Worm (Caenorhabditis elegans): ENCODE data around the gene F59D12.5.

F59D12.5 gene

ce11 chrX:15647276-15647675 lies at the start of gene F59D12.5:
Gene F59D12.5 (minus strand): TSS chrX:15647369.
- no peak for TF ChIP-seq snpc-1.1 (tag; optimal IDR thresholded peaks at IDR 0.05; ENCODE audit: insufficient read depth)
- TF ChIP-seq attf-3 (GFP tag; conservative IDR thresholded peaks at IDR 0.05) = peak; percentile 86

- TF ChIP-seq dpff-1 (tag; optimal IDR thresholded peaks at IDR 0.05) = no peak
- no peak for TF ChIP-seq tbx-9 (tag; optimal IDR thresholded peaks at IDR 0.05; ENCODE audit: borderline replicate concordance)
- no peak for TF ChIP-seq aptf-3 (GFP tag; IDR thresholded peaks at IDR 0.05)
- no peak for TF ChIP-seq bed-1 (GFP tag; IDR thresholded peaks at IDR 0.05)
- no peak for TF ChIP-seq T26A5.8 (tag; optimal IDR thresholded peaks at IDR 0.05)
- no peak for TF ChIP-seq nhr-179 (tag; optimal IDR thresholded peaks at IDR 0.05)
- TF ChIP-seq F22D6.2 (tag; optimal IDR thresholded peaks at IDR 0.05) = no peak
- no peak for TF ChIP-seq mxl-1 (tag; optimal IDR thresholded peaks at IDR 0.05)
- no peak for TF ChIP-seq ztf-28 (GFP tag; IDR thresholded peaks at IDR 0.05)
Measured at ce11 chrX:15696400-15696799, 49.2 kb upstream of the F59D12.5 start, which contains the start of gene ZK662.2. Gene ZK662.2 (plus strand): TSS chrX:15696700.

ce11 chrX:15693466-15693865 lies 46.3 kb upstream of the F59D12.5 start:
- TF ChIP-seq F22D6.2 (tag; optimal IDR thresholded peaks at IDR 0.05) (no peak), attf-5 (GFP tag; optimal IDR thresholded peaks at IDR 0.05) (no peak), akir-1 (GFP tag; optimal IDR thresholded peaks at IDR 0.05) (no peak), fkh-3 (tag; optimal IDR thresholded peaks at IDR 0.05) (no peak), K11D2.4 (GFP tag; IDR thresholded peaks at IDR 0.05) (no peak), F10E7.11 (tag; optimal IDR thresholded peaks at IDR 0.05) (no peak), sptf-2 (GFP tag; optimal IDR thresholded peaks at IDR 0.05) (no peak), K12H6.12 (tag; optimal IDR thresholded peaks at IDR 0.05) (no peak), F49E8.2 (tag; optimal IDR thresholded peaks at IDR 0.05; ENCODE audit: insufficient read depth) (no peak), nhr-80 (tag; optimal IDR thresholded peaks at IDR 0.05) (no peak)

ce11 chrX:15689244-15689643 lies 42.1 kb upstream of the F59D12.5 start, which contains the start of gene C03H12.1:
Gene C03H12.1 (plus strand): TSS chrX:15689449.
- TF ChIP-seq mcd-1 (GFP tag; IDR thresholded peaks at IDR 0.05) (no peak), nhr-80 (tag; optimal IDR thresholded peaks at IDR 0.05) (peak; percentile 84), Y67H2A.10 (GFP tag; conservative IDR thresholded peaks at IDR 0.05) (no peak), F39B2.1 (GFP tag; IDR thresholded peaks at IDR 0.05) (no peak), let-607 (tag; optimal IDR thresholded peaks at IDR 0.05) (peak; percentile 93 to 95), F55B11.4 (tag; optimal IDR thresholded peaks at IDR 0.05; ENCODE audit: borderline replicate concordance, insufficient read depth) (no peak), F22D6.2 (tag; optimal IDR thresholded peaks at IDR 0.05) (no peak), nhr-179 (tag; optimal IDR thresholded peaks at IDR 0.05) (no peak), sea-2 (GFP tag; IDR thresholded peaks at IDR 0.05) (no peak), F23B12.7 (tag; optimal IDR thresholded peaks at IDR 0.05; ENCODE audit: insufficient read depth) (peak; percentile 13), hmg-1.2 (GFP tag; IDR thresholded peaks at IDR 0.05) (peak; percentile 83), K12H6.12 (tag; optimal IDR thresholded peaks at IDR 0.05) (no peak)

ce11 chrX:15681393-15681792 lies 34.2 kb upstream of the F59D12.5 start, which contains the start of gene gpn-1:
Gene gpn-1 (plus strand): TSS chrX:15681693.
- TF ChIP-seq gei-17 (GFP tag; optimal IDR thresholded peaks at IDR 0.05) (no peak), F37B4.10 (GFP tag; IDR thresholded peaks at IDR 0.05) (0 out of 2 replicates have a peak, but pooled peaks have one; percentile 82)

- TF ChIP-seq ekl-4 (GFP tag; IDR thresholded peaks at IDR 0.05) (no peak), egl-44 (GFP tag; IDR thresholded peaks at IDR 0.05) (no peak), snpc-1.3 (tag; optimal IDR thresholded peaks at IDR 0.05; ENCODE audit: insufficient read depth) (no peak), akir-1 (GFP tag; optimal IDR thresholded peaks at IDR 0.05) (no peak), nhr-90 (tag; optimal IDR thresholded peaks at IDR 0.05) (no peak)
Measured at ce11 chrX:15675622-15676021, 28.5 kb upstream of the F59D12.5 start, which contains the start of gene F59D12.2. Gene F59D12.2 (minus strand): TSS chrX:15675722.
